Worm (Caenorhabditis elegans) whole organism, early embryonic: ENCODE data around the gene srsx-8.

Experiments used
- B0310.2 ChIP-seq: sonication (generic microtip); optimal IDR thresholded peaks from 2 replicates; lab custom pipeline; 2016; ENCODE audit warnings: mild to moderate bottlenecking, missing genetic modification characterization, missing compliant biosample characterization
- F13C5.2 ChIP-seq: sonication (generic microtip); optimal IDR thresholded peaks from 2 replicates; lab custom pipeline; 2017; ENCODE audit warnings: mild to moderate bottlenecking, missing genetic modification characterization, inconsistent platforms, missing compliant biosample characterization
- aly-1 ChIP-seq: sonication (generic microtip); optimal IDR thresholded peaks from 2 replicates; lab custom pipeline; 2016; ENCODE audit warnings: missing genetic modification characterization, missing compliant biosample characterization
- ama-1 ChIP-seq: fragments of 150-350 bp; optimal IDR thresholded peaks from 2 replicates; lab custom pipeline; 2014
- ceh-13 ChIP-seq: fragments of 200-800 bp; sonication (Bioruptor generic); optimal IDR thresholded peaks from 2 replicates; lab custom pipeline; 2018; ENCODE audit warnings: mild to moderate bottlenecking, missing genetic modification characterization, missing compliant biosample characterization
- ceh-36 ChIP-seq: sonication (generic microtip); optimal IDR thresholded peaks from 2 replicates; lab custom pipeline; 2016; ENCODE audit warnings: missing genetic modification characterization, inconsistent platforms, missing compliant biosample characterization
- ets-7 ChIP-seq: sonication (generic microtip); optimal IDR thresholded peaks from 2 replicates; lab custom pipeline; 2016; ENCODE audit warnings: missing genotype, missing genetic modification characterization, missing compliant biosample characterization
- flt-1 ChIP-seq: fragments of 200-800 bp; sonication (Bioruptor generic); IDR thresholded peaks from 2 replicates; pipeline ENCODE4 v1.3.6; 2022; ENCODE audit warnings: missing genetic modification characterization, missing compliant biosample characterization
- hmbx-1 ChIP-seq: sonication (generic microtip); optimal IDR thresholded peaks from 2 replicates; lab custom pipeline; 2016; ENCODE audit warnings: mild to moderate bottlenecking, missing genetic modification characterization, missing compliant biosample characterization
- hmg-4 ChIP-seq: fragments of 200-800 bp; sonication (Bioruptor generic); optimal IDR thresholded peaks from 2 replicates; lab custom pipeline; 2018; ENCODE audit warnings: mild to moderate bottlenecking, missing genetic modification characterization, missing compliant biosample characterization
- hnd-1 ChIP-seq: sonication (generic microtip); optimal IDR thresholded peaks from 2 replicates; lab custom pipeline; 2016; ENCODE audit warnings: missing genetic modification characterization, missing compliant biosample characterization
- pes-1 ChIP-seq: fragments of 200-800 bp; sonication (Bioruptor generic); IDR thresholded peaks from 2 replicates; pipeline ENCODE4 v1.3.6; 2022; ENCODE audit warnings: missing genetic modification reagents, missing genetic modification characterization, missing compliant biosample characterization
- scrt-1 ChIP-seq: fragments of 200-800 bp; sonication (Bioruptor generic); IDR thresholded peaks from 2 replicates; pipeline ENCODE4 v1.3.6; 2022; ENCODE audit warnings: missing genetic modification characterization, missing compliant biosample characterization
- sea-1 ChIP-seq: fragments of 200-800 bp; sonication (Bioruptor generic); conservative IDR thresholded peaks from 2 replicates; pipeline ENCODE4 v1.3.6; 2022; ENCODE audit warnings: missing genetic modification characterization, missing compliant biosample characterization
- tbx-11 ChIP-seq: fragments of 200-800 bp; sonication (Bioruptor generic); IDR thresholded peaks from 2 replicates; pipeline ENCODE4 v1.3.6; 2022; ENCODE audit warnings: missing genetic modification characterization, missing compliant biosample characterization
- tbx-37 ChIP-seq: fragments of 200-800 bp; sonication (Bioruptor generic); conservative IDR thresholded peaks from 2 replicates; pipeline ENCODE4 v1.3.6; 2022; ENCODE audit warnings: missing genetic modification reagents, missing genetic modification characterization, missing compliant biosample characterization
- tra-4 ChIP-seq: sonication (generic microtip); optimal IDR thresholded peaks from 2 replicates; lab custom pipeline; 2017; ENCODE audit warnings: missing genetic modification characterization, missing compliant biosample characterization

The srsx-8 gene

DNA sequence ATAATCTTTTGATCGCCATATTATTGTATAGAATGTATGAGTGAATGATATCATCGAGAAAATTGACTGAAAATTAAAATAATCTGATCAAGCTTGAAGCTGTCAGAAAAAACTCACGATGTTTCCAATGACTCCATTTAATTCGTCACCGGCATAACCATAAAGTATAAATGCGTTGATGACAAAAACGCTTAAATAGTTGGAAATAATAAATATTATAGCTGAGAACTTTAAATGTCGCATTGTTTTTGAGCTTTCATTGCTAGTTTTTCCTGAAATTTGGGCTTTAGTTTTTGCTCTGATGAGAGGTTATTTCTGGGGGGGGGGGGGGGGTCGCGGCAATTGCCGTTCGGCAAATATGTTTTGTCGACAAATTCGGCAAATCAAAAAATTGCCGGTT lies 1.8 kb downstream of the srsx-8 start:
- no peak for TF ChIP-seq hnd-1 (tag; lab: Kevin White, UChicago)
- no peak for TF ChIP-seq tra-4 (tag; lab: Kevin White, UChicago)
- TF ChIP-seq scrt-1 (GFP tag; lab: Robert Waterston, UW), result no peak
- TF ChIP-seq ceh-13 (GFP tag; lab: Kevin White, UChicago), result no peak
- TF ChIP-seq sea-1 (GFP tag; lab: Robert Waterston, UW), result no peak
- TF ChIP-seq F13C5.2 (tag; lab: Kevin White, UChicago), result no peak
- no peak for TF ChIP-seq hmg-4 (GFP tag; lab: Kevin White, UChicago)
- no peak for TF ChIP-seq tbx-37 (GFP tag; lab: Robert Waterston, UW)
- TF ChIP-seq ets-7 (tag; lab: Kevin White, UChicago), result no peak
- TF ChIP-seq tbx-11 (GFP tag; lab: Robert Waterston, UW), result no peak
- no peak for TF ChIP-seq flt-1
- no peak for TF ChIP-seq aly-1 (tag; lab: Kevin White, UChicago)
- TF ChIP-seq ama-1 (lab: Kevin White, UChicago), result no peak
- no peak for TF ChIP-seq B0310.2 (tag; lab: Kevin White, UChicago)
- no peak for TF ChIP-seq ceh-36 (tag; lab: Kevin White, UChicago)
- TF ChIP-seq hmbx-1 (tag; lab: Kevin White, UChicago), result no peak
- TF ChIP-seq pes-1 (GFP tag; lab: Robert Waterston, UW), result no peak

ce11 chrV:1550697-1551096 lies 2.2 kb downstream of the srsx-8 start:
- no peak for TF ChIP-seq ceh-36 (tag; lab: Kevin White, UChicago)
- TF ChIP-seq hmbx-1 (tag; lab: Kevin White, UChicago), result no peak
- TF ChIP-seq ceh-13 (GFP tag; lab: Kevin White, UChicago), result no peak
- TF ChIP-seq F13C5.2 (tag; lab: Kevin White, UChicago), result no peak
- no peak for TF ChIP-seq tra-4 (tag; lab: Kevin White, UChicago)
- no peak for TF ChIP-seq flt-1

DNA sequence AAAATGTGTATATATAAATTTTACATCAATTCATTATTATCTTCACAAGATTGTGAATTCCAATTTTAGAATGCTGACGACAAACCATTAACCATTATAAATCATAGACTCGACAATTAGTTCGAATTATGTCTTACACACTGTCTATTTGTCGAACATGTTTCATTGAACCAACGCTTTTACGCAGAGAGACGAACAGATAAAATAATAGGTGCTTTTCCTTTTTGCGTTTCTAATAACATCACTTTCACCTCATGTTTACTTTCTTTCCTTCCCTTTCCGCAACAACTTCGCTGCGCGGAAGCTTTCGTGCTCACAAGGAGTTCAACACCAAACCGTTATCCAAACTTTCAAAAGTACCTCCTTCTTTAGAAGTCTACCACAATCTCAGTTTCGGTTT lies 5.1 kb downstream of the srsx-8 start, which contains the start of gene F52F10.2:
Gene F52F10.2, plus strand, starts transcription at position 301 of the 400 bp plus-strand sequence.
- TF ChIP-seq tbx-37 (GFP tag; lab: Robert Waterston, UW), result no peak
- no peak for TF ChIP-seq B0310.2 (tag; lab: Kevin White, UChicago)
- TF ChIP-seq hmg-4 (GFP tag; lab: Kevin White, UChicago), result no peak
- TF ChIP-seq sea-1 (GFP tag; lab: Robert Waterston, UW), result no peak
- no peak for TF ChIP-seq ama-1 (lab: Kevin White, UChicago)
- TF ChIP-seq ceh-13 (GFP tag; lab: Kevin White, UChicago), result no peak
- no peak for TF ChIP-seq ceh-36 (tag; lab: Kevin White, UChicago)
- no peak for TF ChIP-seq aly-1 (tag; lab: Kevin White, UChicago)

- TF ChIP-seq sea-1 (GFP tag; lab: Robert Waterston, UW) (no peak), ceh-13 (GFP tag; lab: Kevin White, UChicago) (no peak), ceh-36 (tag; lab: Kevin White, UChicago) (no peak)
These were observed 7.2 kb downstream of the srsx-8 start, which contains the start of gene oac-32 for ce11 chrV:1545694-1546093. Gene oac-32, minus strand, starts transcription at chrV:1545783.

ce11 chrV:1541786-1542185 lies 11.1 kb downstream of the srsx-8 start, which contains the start of gene oac-31:
Gene oac-31, minus strand, starts transcription at chrV:1541886.
- TF ChIP-seq ceh-36 (tag; lab: Kevin White, UChicago) (no peak), B0310.2 (tag; lab: Kevin White, UChicago) (no peak), sea-1 (GFP tag; lab: Robert Waterston, UW) (no peak), hnd-1 (tag; lab: Kevin White, UChicago) (no peak), scrt-1 (GFP tag; lab: Robert Waterston, UW) (no peak), ceh-13 (GFP tag; lab: Kevin White, UChicago) (no peak), tbx-37 (GFP tag; lab: Robert Waterston, UW) (no peak), hmg-4 (GFP tag; lab: Kevin White, UChicago) (no peak), tra-4 (tag; lab: Kevin White, UChicago) (no peak), ama-1 (lab: Kevin White, UChicago) (no peak)

- TF ChIP-seq ceh-36 (tag; lab: Kevin White, UChicago), result no peak
- TF ChIP-seq B0310.2 (tag; lab: Kevin White, UChicago), result no peak
- no peak for TF ChIP-seq flt-1
- no peak for TF ChIP-seq sea-1 (GFP tag; lab: Robert Waterston, UW)
- TF ChIP-seq ceh-13 (GFP tag; lab: Kevin White, UChicago), result no peak
- TF ChIP-seq ets-7 (tag; lab: Kevin White, UChicago), result no peak
- TF ChIP-seq aly-1 (tag; lab: Kevin White, UChicago), result no peak
- no peak for TF ChIP-seq F13C5.2 (tag; lab: Kevin White, UChicago)
- no peak for TF ChIP-seq hmg-4 (GFP tag; lab: Kevin White, UChicago)
- TF ChIP-seq scrt-1 (GFP tag; lab: Robert Waterston, UW), result no peak
- TF ChIP-seq ama-1 (lab: Kevin White, UChicago), result no peak
- TF ChIP-seq pes-1 (GFP tag; lab: Robert Waterston, UW), result no peak
These were observed 12.7 kb downstream of the srsx-8 start for ce11 chrV:1540249-1540648.

DNA sequence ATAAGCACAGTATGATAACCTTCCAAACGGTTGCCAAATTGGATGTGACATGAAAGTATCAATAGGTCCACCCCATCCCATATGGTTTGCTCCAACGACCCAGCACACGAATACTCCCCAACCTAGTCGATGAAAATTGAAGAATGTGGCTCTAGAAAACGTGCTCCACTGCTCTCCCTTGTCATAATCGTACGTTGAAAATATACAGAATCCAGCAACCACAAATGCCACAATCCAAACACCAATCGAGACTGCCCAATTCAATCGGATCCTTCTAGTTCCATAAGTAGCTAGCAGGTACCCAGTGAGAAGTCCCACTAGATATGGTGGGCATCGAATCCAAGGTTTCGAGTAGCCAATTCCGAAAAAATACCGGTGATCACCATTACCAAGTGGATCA lies 14.1 kb downstream of the srsx-8 start:
- no peak for TF ChIP-seq tbx-37 (GFP tag; lab: Robert Waterston, UW)
- TF ChIP-seq tra-4 (tag; lab: Kevin White, UChicago), result no peak
- TF ChIP-seq ceh-36 (tag; lab: Kevin White, UChicago), result no peak
- TF ChIP-seq pes-1 (GFP tag; lab: Robert Waterston, UW), result no peak
- TF ChIP-seq scrt-1 (GFP tag; lab: Robert Waterston, UW), result no peak
- no peak for TF ChIP-seq hmg-4 (GFP tag; lab: Kevin White, UChicago)
- no peak for TF ChIP-seq sea-1 (GFP tag; lab: Robert Waterston, UW)
- TF ChIP-seq B0310.2 (tag; lab: Kevin White, UChicago), result no peak
- TF ChIP-seq flt-1, result no peak
- TF ChIP-seq hnd-1 (tag; lab: Kevin White, UChicago), result no peak
- TF ChIP-seq F13C5.2 (tag; lab: Kevin White, UChicago), result no peak
- no peak for TF ChIP-seq hmbx-1 (tag; lab: Kevin White, UChicago)
- TF ChIP-seq ama-1 (lab: Kevin White, UChicago), result no peak
- no peak for TF ChIP-seq aly-1 (tag; lab: Kevin White, UChicago)
- no peak for TF ChIP-seq ets-7 (tag; lab: Kevin White, UChicago)
- no peak for TF ChIP-seq tbx-11 (GFP tag; lab: Robert Waterston, UW)
- TF ChIP-seq ceh-13 (GFP tag; lab: Kevin White, UChicago), result no peak
